Worm (Caenorhabditis elegans): Measurements from ENCODE around the gene fbxa-36.
"Not testable (repeated sequence)": the region's sequence is repeated elsewhere in the genome, so short reads cannot be mapped to it uniquely, and the experiment has no call there.

Gene fbxa-36

DNA sequence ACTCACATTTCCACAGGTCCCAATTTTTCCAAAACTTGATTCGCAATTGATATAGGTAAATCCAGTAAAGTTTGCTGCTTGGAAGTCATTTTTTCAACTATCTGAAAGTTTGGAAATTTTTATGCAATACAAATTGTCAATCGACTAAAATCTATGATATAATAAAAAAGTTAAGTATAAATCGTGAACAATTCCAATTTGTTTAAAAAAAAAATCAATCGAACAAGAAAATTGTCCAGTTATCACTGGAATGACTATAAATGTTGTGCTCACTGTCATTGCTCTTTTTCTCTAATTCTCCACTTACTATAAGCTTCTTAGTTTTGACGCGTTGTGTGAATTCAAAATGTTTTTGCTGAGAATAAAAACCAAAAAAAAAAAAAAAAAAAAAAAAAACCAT, 23.9 kb downstream of the fbxa-36 start, which contains the start of gene fbxa-32:
Gene fbxa-32, minus strand, starts transcription at position 101 of the 400 bp plus-strand sequence.
- TF ChIP-seq elt-2 (tag; optimal IDR thresholded peaks at IDR 0.05) (peak; percentile 57), pha-4 (tag; optimal IDR thresholded peaks at IDR 0.05) (peak; percentile 14), ceh-28 (tag; optimal IDR thresholded peaks at IDR 0.05) (no peak)

DNA sequence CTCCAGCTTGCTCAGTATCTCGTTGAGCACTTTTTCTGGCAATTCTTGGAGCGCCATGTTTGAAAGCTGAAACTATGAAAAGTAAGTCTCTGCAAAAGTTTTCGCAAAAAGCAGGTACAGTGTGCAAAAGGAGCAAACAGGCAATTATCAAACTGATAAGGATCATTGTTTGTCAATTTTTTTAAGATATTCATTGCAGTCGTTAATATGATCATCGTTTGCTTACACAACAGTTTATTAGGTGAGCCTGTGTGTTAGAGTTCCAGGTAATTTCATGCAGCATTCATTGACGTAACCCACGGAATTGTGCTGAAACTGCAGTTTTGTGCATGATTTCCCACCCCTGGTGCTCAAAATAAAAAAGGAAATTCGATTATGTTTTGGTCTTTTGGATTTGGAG, 26.2 kb downstream of the fbxa-36 start, which contains the start of gene fbxa-151:
Gene fbxa-151, minus strand, starts transcription at position 101 of the 400 bp plus-strand sequence.
- TF ChIP-seq R02D3.7, fkh-2, elt-2 (tag; optimal IDR thresholded peaks at IDR 0.05): not testable (repeated sequence)

DNA sequence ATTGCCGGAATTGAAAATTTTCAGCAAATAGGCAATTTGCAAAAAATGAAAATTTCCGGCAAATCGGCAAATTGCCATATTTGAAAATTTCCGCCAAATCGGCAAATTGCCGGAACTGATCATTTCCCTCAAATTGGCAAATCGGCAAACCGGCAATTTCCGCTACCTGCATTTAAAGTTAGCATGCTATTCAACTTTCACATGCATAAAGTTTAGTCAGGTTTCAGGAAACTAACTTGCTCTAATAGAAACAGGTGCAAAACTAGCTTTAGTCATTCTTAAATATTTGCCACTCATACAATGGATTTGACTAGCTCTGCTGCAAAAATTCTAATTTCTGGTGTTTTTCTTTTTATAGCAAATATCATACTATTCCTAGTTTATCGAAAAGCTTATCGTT, 29.3 kb downstream of the fbxa-36 start, which contains the start of gene srz-9:
Gene srz-9, plus strand, starts transcription at position 301 of the 400 bp plus-strand sequence.
- not testable (repeated sequence) for TF ChIP-seq unc-39, fkh-2, jun-1 (tag; optimal IDR thresholded peaks at IDR 0.05)

DNA sequence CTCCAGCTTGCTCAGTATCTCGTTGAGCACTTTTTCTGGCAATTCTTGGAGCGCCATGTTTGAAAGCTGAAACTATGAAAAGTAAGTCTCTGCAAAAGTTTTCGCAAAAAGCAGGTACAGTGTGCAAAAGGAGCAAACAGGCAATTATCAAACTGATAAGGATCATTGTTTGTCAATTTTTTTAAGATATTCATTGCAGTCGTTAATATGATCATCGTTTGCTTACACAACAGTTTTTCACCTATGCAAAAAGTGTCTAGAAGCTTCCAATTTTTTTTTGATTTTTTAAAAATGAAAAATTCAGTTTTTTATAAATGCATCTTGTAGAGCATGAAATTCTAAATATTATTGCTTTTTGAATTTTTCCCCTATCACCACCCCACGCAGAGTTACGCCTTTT, 34.7 kb downstream of the fbxa-36 start, which contains the start of gene fbxa-78:
Gene fbxa-78, minus strand, starts transcription at position 101 of the 400 bp plus-strand sequence.
- TF ChIP-seq snpc-4 (tag; optimal IDR thresholded peaks at IDR 0.05); unc-62 (GFP tag; optimal IDR thresholded peaks at IDR 0.05); egl-5 (tag; optimal IDR thresholded peaks at IDR 0.05): not testable (repeated sequence)

DNA sequence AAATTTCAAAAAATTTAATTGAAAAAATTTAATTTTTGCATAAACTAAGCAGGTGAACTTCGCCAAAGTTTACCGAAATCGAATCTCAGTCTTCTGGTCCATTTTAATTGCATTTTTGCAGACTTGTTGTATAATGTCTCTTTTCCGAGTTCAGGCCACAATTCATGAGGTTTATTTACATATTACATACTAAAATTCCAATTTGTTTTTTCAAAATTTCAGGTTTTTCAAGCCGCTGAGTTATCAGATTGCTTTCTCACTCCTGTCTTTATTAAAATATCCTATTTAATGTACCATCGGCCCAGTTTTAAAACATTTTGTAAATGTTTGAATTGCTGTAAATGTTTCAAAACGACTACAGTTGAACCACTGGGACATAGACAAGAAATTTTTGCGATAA, 36.5 kb downstream of the fbxa-36 start, which contains the start of gene fbxa-208:
Gene fbxa-208, plus strand, starts transcription at position 301 of the 400 bp plus-strand sequence.
- not testable (repeated sequence) for TF ChIP-seq nhr-28 (tag; optimal IDR thresholded peaks at IDR 0.05); sea-2 (GFP tag; optimal IDR thresholded peaks at IDR 0.05); snpc-4 (tag; optimal IDR thresholded peaks at IDR 0.05)

DNA sequence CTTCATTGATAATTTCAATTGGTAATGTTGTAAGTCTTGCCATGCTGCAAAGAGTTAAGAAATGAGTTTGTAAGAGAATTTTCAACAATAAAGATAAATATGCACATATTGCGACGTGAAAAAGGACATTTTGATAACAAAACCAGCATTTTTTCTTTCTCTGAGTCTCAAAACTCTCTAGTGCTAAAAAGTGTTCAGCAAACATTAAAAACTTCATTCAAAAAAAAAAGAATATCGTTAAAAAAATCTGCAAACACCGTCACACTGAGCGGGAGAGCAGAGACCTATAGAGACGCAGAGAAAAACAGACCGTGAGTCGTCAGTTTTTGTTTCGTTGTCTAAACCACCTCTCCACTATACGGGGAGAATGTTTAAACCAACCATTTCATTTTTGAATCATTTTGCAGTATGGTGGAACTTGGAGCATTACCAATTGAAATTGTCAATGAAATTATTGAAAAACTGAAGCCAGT, 43.9 kb downstream of the fbxa-36 start, which contains the start of the genes fbxa-76 and fbxa-77:
Gene fbxa-76, minus strand, starts transcription at position 51 of the 473 bp plus-strand sequence.
Gene fbxa-77, plus strand, starts transcription at position 365 of the 473 bp plus-strand sequence.
- TF ChIP-seq hmg-11 (tag; optimal IDR thresholded peaks at IDR 0.05) = peak; percentile 62
- peak; percentile 37 for TF ChIP-seq skn-1 (tag; optimal IDR thresholded peaks at IDR 0.05)
- TF ChIP-seq pha-4 (tag; optimal IDR thresholded peaks at IDR 0.05) = peak; percentile 85
- peak; percentile 25 for TF ChIP-seq lin-15B (tag; optimal IDR thresholded peaks at IDR 0.05)
- TF ChIP-seq lin-39 (tag; optimal IDR thresholded peaks at IDR 0.05) = peak; percentile 3
- no peak for TF ChIP-seq nhr-76 (tag; optimal IDR thresholded peaks at IDR 0.05)
- peak; percentile 78 for TF ChIP-seq elt-2 (tag; optimal IDR thresholded peaks at IDR 0.05)
- peak; percentile 54 for TF ChIP-seq pqm-1 (tag; optimal IDR thresholded peaks at IDR 0.05)
- peak; percentile 48 for TF ChIP-seq nfya-1 (tag; optimal IDR thresholded peaks at IDR 0.05; ENCODE audit: insufficient read depth)
- no peak for TF ChIP-seq nhr-12 (tag; optimal IDR thresholded peaks at IDR 0.05)
- TF ChIP-seq nhr-77 (tag; optimal IDR thresholded peaks at IDR 0.05) = no peak

DNA sequence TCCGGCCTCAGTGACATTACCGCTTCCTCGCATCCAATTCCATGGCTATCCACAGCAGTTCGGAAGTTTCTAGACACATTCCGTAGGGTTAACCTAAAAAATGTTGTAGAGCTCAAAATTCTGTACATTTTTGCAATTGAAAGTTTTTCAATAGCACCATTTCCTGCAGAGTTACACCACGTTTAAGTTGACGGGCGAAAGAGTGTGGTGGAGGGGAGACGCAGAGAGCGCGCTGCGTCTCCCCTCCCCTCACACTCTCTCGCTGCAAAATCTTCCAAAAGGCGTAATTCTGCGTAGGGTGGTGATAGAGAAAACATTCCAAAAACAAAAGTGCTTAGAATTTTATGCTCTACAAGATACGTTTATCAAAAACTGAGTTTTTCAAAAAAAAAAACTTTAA, 44.7 kb downstream of the fbxa-36 start:
- TF ChIP-seq ceh-16 (tag; optimal IDR thresholded peaks at IDR 0.05) (no peak), pqm-1 (tag; optimal IDR thresholded peaks at IDR 0.05) (no peak), unc-62 (GFP tag; optimal IDR thresholded peaks at IDR 0.05) (no peak), nhr-25 (tag; optimal IDR thresholded peaks at IDR 0.05) (no peak), ceh-9 (tag; optimal IDR thresholded peaks at IDR 0.05) (no peak), ZK546.5 (tag; optimal IDR thresholded peaks at IDR 0.05) (no peak), R02D3.7 (tag; optimal IDR thresholded peaks at IDR 0.05) (no peak), elt-3 (tag; optimal IDR thresholded peaks at IDR 0.05) (no peak), fkh-10 (GFP tag; optimal IDR thresholded peaks at IDR 0.05) (no peak), daf-12 (tag; optimal IDR thresholded peaks at IDR 0.05) (no peak), nhr-67 (tag; optimal IDR thresholded peaks at IDR 0.05) (no peak), lsy-12 (tag; optimal IDR thresholded peaks at IDR 0.05) (no peak), fos-1 (tag; optimal IDR thresholded peaks at IDR 0.05) (no peak), ceh-82 (tag; optimal IDR thresholded peaks at IDR 0.05) (no peak), eor-1 (tag; optimal IDR thresholded peaks at IDR 0.05) (no peak)

All from whole organism, L3 larva.